Worm (Caenorhabditis elegans): Measurements from ENCODE around the gene tub-1.

ce11 chrII:8174148-8174547 is 17.4 kb upstream of the tub-1 start:
- TF ChIP-seq php-3 (GFP tag; IDR thresholded peaks at IDR 0.05) = no peak
- TF ChIP-seq attf-4 (tag; optimal IDR thresholded peaks at IDR 0.05) = no peak
- TF ChIP-seq zip-2 (tag; optimal IDR thresholded peaks at IDR 0.05) = no peak
- no peak for TF ChIP-seq nhr-41 (GFP tag; IDR thresholded peaks at IDR 0.05)
- TF ChIP-seq vab-7 (GFP tag; IDR thresholded peaks at IDR 0.05) = no peak
- no peak for TF ChIP-seq saeg-2 (GFP tag; IDR thresholded peaks at IDR 0.05)
- no peak for TF ChIP-seq madf-9 (GFP tag; conservative IDR thresholded peaks at IDR 0.05)

Data from whole organism, L4 larva.